Fruit fly (Drosophila melanogaster): Measurements from ENCODE around the gene CG12483.

- no peak for TF ChIP-seq cato (GFP tag; optimal IDR thresholded peaks at IDR 0.05; ENCODE audit: borderline replicate concordance)
- TF ChIP-seq Asciz (GFP tag; optimal IDR thresholded peaks at IDR 0.05): no peak
- TF ChIP-seq vnd (GFP tag; IDR thresholded peaks at IDR 0.05; ENCODE audit: partially characterized antibody): no peak
- TF ChIP-seq Vsx1 (GFP tag; optimal IDR thresholded peaks at IDR 0.05): no peak
- TF ChIP-seq usp (GFP tag; optimal IDR thresholded peaks at IDR 0.05): no peak
- TF ChIP-seq CG8281 (tag; optimal IDR thresholded peaks at IDR 0.05): no peak
- no peak for TF ChIP-seq Sry-β (GFP tag; optimal IDR thresholded peaks at IDR 0.05)
Observed at dm6 chr3L:60491-60890, 37.7 kb downstream of the CG12483 start.

All from whole organism, embryonic.